Worm (Caenorhabditis elegans) whole organism, young adult: ENCODE results near the gene srsx-25.

Experiments used
- B0261.1 ChIP-seq: sonication (generic microtip); optimal IDR thresholded peaks from 2 replicates; lab custom pipeline; 2016; ENCODE audit warnings: mild to moderate bottlenecking, missing genetic modification characterization, moderate library complexity, missing compliant biosample characterization
- C06A6.2 ChIP-seq: fragments of 200-800 bp; sonication (Bioruptor generic); conservative IDR thresholded peaks from 2 replicates; pipeline ENCODE4 v1.3.6; 2022; ENCODE audit warnings: missing genetic modification characterization, missing compliant biosample characterization
- D2030.7 ChIP-seq: fragments of 200-800 bp; sonication (Bioruptor generic); IDR thresholded peaks from 2 replicates; pipeline ENCODE4 v1.3.6; 2022; ENCODE audit warnings: missing genetic modification reagents, missing genetic modification characterization, missing compliant biosample characterization
- F22D6.2 ChIP-seq: sonication (generic microtip); optimal IDR thresholded peaks from 2 replicates; lab custom pipeline; 2016; ENCODE audit warnings: mild to moderate bottlenecking, missing genetic modification characterization, missing compliant biosample characterization
- F23B12.7 ChIP-seq: sonication (generic microtip); optimal IDR thresholded peaks from 2 replicates; lab custom pipeline; 2017; ENCODE audit warnings: missing genetic modification characterization, mild to moderate bottlenecking, missing compliant biosample characterization, antibody characterized with exemption, moderate library complexity; ENCODE audit not compliant: insufficient read depth
- F52B5.7 ChIP-seq: sonication (generic microtip); optimal IDR thresholded peaks from 2 replicates; lab custom pipeline; 2016; ENCODE audit warnings: mild to moderate bottlenecking, missing genetic modification characterization, missing compliant biosample characterization
- K12H6.12 ChIP-seq: fragments of 200-800 bp; sonication (Bioruptor generic); optimal IDR thresholded peaks from 2 replicates; lab custom pipeline; 2018; ENCODE audit warnings: mild to moderate bottlenecking, missing genetic modification characterization, missing compliant biosample characterization
- T26A5.8 ChIP-seq: sonication (generic microtip); optimal IDR thresholded peaks from 2 replicates; lab custom pipeline; 2016; ENCODE audit warnings: missing genetic modification characterization, missing compliant biosample characterization
- Y53F4B.3 ChIP-seq: fragments of 200-800 bp; sonication (Bioruptor generic); IDR thresholded peaks from 2 replicates; pipeline ENCODE4 v1.3.6; 2022; ENCODE audit warnings: missing genetic modification reagents, missing genetic modification characterization, missing compliant biosample characterization
- Y53G8AR.9 ChIP-seq: fragments of 200-800 bp; sonication (Bioruptor generic); conservative IDR thresholded peaks from 2 replicates; pipeline ENCODE4 v1.3.6; 2022; ENCODE audit warnings: missing genetic modification reagents, missing genetic modification characterization, missing compliant biosample characterization
- Y56A3A.18 ChIP-seq: fragments of 200-800 bp; sonication (Bioruptor generic); IDR thresholded peaks from 2 replicates; pipeline ENCODE4 v1.3.6; 2022; ENCODE audit warnings: missing genetic modification reagents, missing genetic modification characterization, missing compliant biosample characterization
- ZK185.1 ChIP-seq: sonication (generic microtip); optimal IDR thresholded peaks from 2 replicates; lab custom pipeline; 2016; ENCODE audit warnings: mild to moderate bottlenecking, missing genetic modification characterization, missing compliant biosample characterization; ENCODE audit not compliant: poor library complexity, severe bottlenecking
- atf-7 ChIP-seq: sonication (generic microtip); optimal IDR thresholded peaks from 2 replicates; lab custom pipeline; 2017; ENCODE audit warnings: mild to moderate bottlenecking, missing genetic modification characterization, missing compliant biosample characterization
- athp-1 ChIP-seq: sonication (generic microtip); optimal IDR thresholded peaks from 2 replicates; lab custom pipeline; 2017; ENCODE audit warnings: mild to moderate bottlenecking, missing genetic modification characterization, missing compliant biosample characterization
- attf-3 ChIP-seq: fragments of 200-800 bp; sonication (Bioruptor generic); conservative IDR thresholded peaks from 2 replicates; pipeline ENCODE4 v1.3.6; 2022; ENCODE audit warnings: missing genetic modification reagents, missing genetic modification characterization, missing compliant biosample characterization
- ccch-3 ChIP-seq: fragments of 200-800 bp; sonication (Bioruptor generic); optimal IDR thresholded peaks from 2 replicates; lab custom pipeline; 2018; ENCODE audit warnings: mild to moderate bottlenecking, missing genetic modification characterization, missing compliant biosample characterization
- cebp-2 ChIP-seq: fragments of 200-800 bp; sonication (Bioruptor generic); IDR thresholded peaks from 2 replicates; pipeline ENCODE4 v1.3.6; 2022; ENCODE audit warnings: missing genetic modification characterization, missing compliant biosample characterization
- ceh-40 ChIP-seq: fragments of 200-800 bp; sonication (Bioruptor generic); IDR thresholded peaks from 2 replicates; pipeline ENCODE4 v1.3.6; 2022; ENCODE audit warnings: missing genetic modification characterization, missing compliant biosample characterization
- chd-7 ChIP-seq: sonication (generic microtip); optimal IDR thresholded peaks from 2 replicates; lab custom pipeline; 2016; ENCODE audit warnings: mild to moderate bottlenecking, missing genetic modification characterization, moderate library complexity, missing compliant biosample characterization
- dox-1 ChIP-seq: fragments of 200-800 bp; sonication (Bioruptor generic); IDR thresholded peaks from 2 replicates; pipeline ENCODE4 v1.3.6; 2022; ENCODE audit warnings: missing genetic modification reagents, missing genetic modification characterization, missing compliant biosample characterization
- dpff-1 ChIP-seq: sonication (generic microtip); optimal IDR thresholded peaks from 2 replicates; lab custom pipeline; 2017; ENCODE audit warnings: mild to moderate bottlenecking, missing genetic modification characterization, missing compliant biosample characterization
- fkh-3 ChIP-seq: sonication (generic microtip); optimal IDR thresholded peaks from 2 replicates; lab custom pipeline; 2016; ENCODE audit warnings: mild to moderate bottlenecking, missing genetic modification characterization, missing compliant biosample characterization
- hrde-1 ChIP-seq: sonication (generic microtip); optimal IDR thresholded peaks from 2 replicates; lab custom pipeline; 2016; ENCODE audit warnings: missing genetic modification characterization, mild to moderate bottlenecking, missing compliant biosample characterization, moderate library complexity, missing genotype, missing genetic modification reagents, borderline replicate concordance
- hsf-1 ChIP-seq: fragments of 200-800 bp; sonication (Bioruptor generic); IDR thresholded peaks from 2 replicates; pipeline ENCODE4 v1.3.6; 2022; ENCODE audit warnings: missing genetic modification reagents, missing genetic modification characterization, missing compliant biosample characterization
- lag-1 ChIP-seq: fragments of 200-800 bp; sonication (Bioruptor generic); IDR thresholded peaks from 2 replicates; pipeline ENCODE4 v1.3.6; 2022; ENCODE audit warnings: missing genetic modification reagents, missing genetic modification characterization, missing compliant biosample characterization
- let-526 ChIP-seq: fragments of 200-800 bp; sonication (Bioruptor generic); IDR thresholded peaks from 2 replicates; pipeline ENCODE4 v1.3.6; 2022; ENCODE audit warnings: missing genetic modification reagents, missing genetic modification characterization, missing compliant biosample characterization
- let-607 ChIP-seq, 2 experiments: fragments of 200-800 bp in 1 of 2; sonication (Bioruptor generic) in 1 of 2; sonication (generic microtip) in 1 of 2; optimal IDR thresholded peaks; 2 replicates each; lab custom pipeline; 2016 to 2018; ENCODE audit warnings: mild to moderate bottlenecking in 2 of 2, missing compliant biosample characterization in 2 of 2, missing genetic modification characterization in 2 of 2, moderate library complexity in 2 of 2, missing genotype in 1 of 2
- lin-26 ChIP-seq: fragments of 200-800 bp; sonication (Bioruptor generic); IDR thresholded peaks from 2 replicates; pipeline ENCODE4 v1.3.6; 2022; ENCODE audit warnings: missing genetic modification reagents, missing genetic modification characterization, missing compliant biosample characterization
- lin-40 ChIP-seq: sonication (generic microtip); optimal IDR thresholded peaks from 2 replicates; lab custom pipeline; 2016; ENCODE audit warnings: missing genetic modification characterization, mild to moderate bottlenecking, missing compliant biosample characterization, missing genotype, missing genetic modification reagents
- lin-54 ChIP-seq: fragments of 200-800 bp; sonication (Bioruptor generic); optimal IDR thresholded peaks from 2 replicates; lab custom pipeline; 2018; ENCODE audit warnings: mild to moderate bottlenecking, missing genetic modification characterization, missing compliant biosample characterization
- lsy-27 ChIP-seq: sonication (generic microtip); optimal IDR thresholded peaks from 2 replicates; lab custom pipeline; 2017; ENCODE audit warnings: missing genetic modification characterization, mild to moderate bottlenecking, missing compliant biosample characterization, antibody characterized with exemption, missing genotype, borderline replicate concordance; ENCODE audit not compliant: insufficient read depth
- madf-3 ChIP-seq: fragments of 200-800 bp; sonication (Bioruptor generic); IDR thresholded peaks from 2 replicates; pipeline ENCODE4 v1.3.6; 2022; ENCODE audit warnings: missing genetic modification reagents, missing genetic modification characterization, missing compliant biosample characterization
- madf-8 ChIP-seq: fragments of 200-800 bp; sonication (Bioruptor generic); conservative IDR thresholded peaks from 2 replicates; pipeline ENCODE4 v1.3.6; 2022; ENCODE audit warnings: missing genetic modification reagents, missing genetic modification characterization, missing compliant biosample characterization
- mcd-1 ChIP-seq: fragments of 200-800 bp; sonication (Bioruptor generic); IDR thresholded peaks from 2 replicates; pipeline ENCODE4 v1.3.6; 2022; ENCODE audit warnings: missing genetic modification reagents, missing genetic modification characterization, missing compliant biosample characterization
- mxl-1 ChIP-seq: sonication (generic microtip); optimal IDR thresholded peaks from 2 replicates; lab custom pipeline; 2016; ENCODE audit warnings: missing genetic modification characterization, missing compliant biosample characterization
- nhr-90 ChIP-seq: sonication (generic microtip); optimal IDR thresholded peaks from 2 replicates; lab custom pipeline; 2016; ENCODE audit warnings: missing genotype, mild to moderate bottlenecking, missing genetic modification characterization, missing compliant biosample characterization
- snpc-1.3 ChIP-seq: sonication (generic microtip); optimal IDR thresholded peaks from 2 replicates; lab custom pipeline; 2017; ENCODE audit warnings: missing genetic modification characterization, mild to moderate bottlenecking, missing compliant biosample characterization, antibody characterized with exemption, moderate library complexity, missing genotype, missing genetic modification reagents; ENCODE audit not compliant: insufficient read depth
- snpc-4 ChIP-seq, 5 experiments: fragments of 150-350 bp in 1 of 5; sonication (generic microtip) in 4 of 5; optimal IDR thresholded peaks; 2 replicates each; lab custom pipeline; 2014 to 2018; ENCODE audit warnings: missing genetic modification characterization in 5 of 5, missing biosample characterization in 3 of 5, antibody characterized with exemption in 2 of 5, mild to moderate bottlenecking in 2 of 5, missing compliant biosample characterization in 2 of 5, missing genotype in 2 of 5, moderate library complexity in 2 of 5, missing genetic modification reagents in 1 of 5
- tlf-1 ChIP-seq: fragments of 200-800 bp; sonication (Bioruptor generic); optimal IDR thresholded peaks from 2 replicates; lab custom pipeline; 2018; ENCODE audit warnings: mild to moderate bottlenecking, missing genetic modification characterization, missing compliant biosample characterization
- ztf-18 ChIP-seq: sonication (generic microtip); optimal IDR thresholded peaks from 2 replicates; lab custom pipeline; 2016; ENCODE audit warnings: missing genotype, mild to moderate bottlenecking, missing genetic modification characterization, missing compliant biosample characterization
- ztf-26 ChIP-seq: sonication (generic microtip); optimal IDR thresholded peaks from 2 replicates; lab custom pipeline; 2017; ENCODE audit warnings: missing genetic modification characterization, missing compliant biosample characterization

srsx-25 gene

ce11 chrIV:13318773-13319172 lies 46.2 kb upstream of the srsx-25 start (continued):
- TF ChIP-seq nhr-90 (tag; lab: Kevin White, UChicago): peak; percentile 51
- TF ChIP-seq snpc-4 (GFP tag; optimal IDR thresholded peaks at IDR 0.05; lab: Kevin White, UChicago): no peak
- peak in 2 of 4 experiments; percentile 5 to 53 for TF ChIP-seq snpc-4 (tag; optimal IDR thresholded peaks at IDR 0.05; lab: Kevin White, UChicago)
- peak; percentile 34 for TF ChIP-seq F52B5.7 (tag; lab: Kevin White, UChicago)
- TF ChIP-seq lin-26 (GFP tag; lab: Robert Waterston, UW): peak; percentile 65; the same call in 1 of the 2 replicates
- TF ChIP-seq attf-3 (GFP tag; lab: Robert Waterston, UW): no peak
- TF ChIP-seq mcd-1: peak; percentile 46
- TF ChIP-seq athp-1 (tag; lab: Kevin White, UChicago): peak; percentile 61
- peak; percentile 80 for TF ChIP-seq F23B12.7 (tag; lab: Kevin White, UChicago)
- no peak for TF ChIP-seq lag-1 (GFP tag; lab: Robert Waterston, UW)
- TF ChIP-seq C06A6.2 (GFP tag; lab: Robert Waterston, UW): peak; percentile 68
- peak; percentile 16 for TF ChIP-seq ztf-26 (tag; lab: Kevin White, UChicago)
- TF ChIP-seq F22D6.2 (tag; lab: Kevin White, UChicago): no peak
- no peak for TF ChIP-seq dpff-1 (tag; lab: Kevin White, UChicago)
- TF ChIP-seq K12H6.12 (tag; lab: Kevin White, UChicago): no peak
- peak; percentile 51; the same call in 1 of the 2 replicates for TF ChIP-seq hsf-1 (GFP tag; lab: Robert Waterston, UW)
- TF ChIP-seq Y56A3A.18: 0 out of 2 replicates have a peak, but pooled peaks have one; percentile 56
- TF ChIP-seq snpc-1.3 (tag; lab: Kevin White, UChicago): peak; percentile 3
- peak; percentile 76 for TF ChIP-seq chd-7
- TF ChIP-seq Y53G8AR.9 (GFP tag; lab: Robert Waterston, UW): peak; percentile 91
- TF ChIP-seq let-607 (tag; optimal IDR thresholded peaks at IDR 0.05; lab: Kevin White, UChicago): peak in 1 of 2 experiments; percentile 54
- TF ChIP-seq hrde-1 (tag; lab: Kevin White, UChicago): peak; percentile 36
- no peak for TF ChIP-seq lsy-27 (tag; lab: Kevin White, UChicago)
- TF ChIP-seq atf-7: peak; percentile 60
- peak; percentile 31 for TF ChIP-seq lin-54 (GFP tag; lab: Kevin White, UChicago)
- TF ChIP-seq ccch-3 (GFP tag; lab: Kevin White, UChicago): no peak
- TF ChIP-seq ceh-40 (GFP tag; lab: Robert Waterston, UW): no peak
- TF ChIP-seq mxl-1: no peak
- TF ChIP-seq Y53F4B.3 (GFP tag; lab: Robert Waterston, UW): no peak

DNA sequence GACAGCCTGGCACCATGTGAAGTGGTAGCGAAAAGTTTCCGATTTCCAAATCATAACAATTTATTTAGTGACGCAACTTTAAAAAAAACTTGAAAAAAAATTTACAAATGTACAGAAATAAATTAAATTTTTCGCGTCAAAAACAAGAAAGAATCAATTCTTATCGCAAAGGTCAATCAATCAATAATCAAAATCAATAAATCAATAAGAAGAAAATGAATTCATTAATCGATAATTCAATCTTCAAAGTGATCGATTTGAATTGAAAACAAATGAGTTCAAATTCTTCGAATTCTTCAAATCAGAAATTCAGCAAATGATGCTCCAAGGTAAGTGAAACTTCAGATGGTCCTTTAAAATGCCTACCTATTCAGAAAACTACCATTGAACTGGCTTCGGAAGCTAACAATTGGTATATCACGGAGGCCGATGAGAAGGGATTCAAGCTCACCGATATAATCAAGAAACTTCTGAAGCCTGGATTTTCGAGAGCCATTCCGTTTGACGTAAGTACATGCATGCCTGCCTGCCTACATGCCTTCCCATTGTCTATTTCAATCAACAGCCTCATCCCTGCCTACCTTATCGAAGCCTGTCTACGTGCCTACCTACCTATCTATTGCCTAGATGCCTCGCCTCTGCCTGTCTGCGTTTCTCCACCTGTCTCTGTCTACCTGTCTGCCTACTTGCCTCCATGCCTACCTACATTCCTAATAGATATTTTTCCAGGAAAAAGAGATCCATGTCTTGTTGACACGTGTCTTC lies 44.9 kb upstream of the srsx-25 start:
- TF ChIP-seq ztf-18 (tag; lab: Kevin White, UChicago) (no peak), cebp-2 (GFP tag; lab: Robert Waterston, UW) (peak; percentile 49; the same call in 1 of the 2 replicates), fkh-3 (tag; lab: Kevin White, UChicago) (no peak), lin-40 (tag; lab: Kevin White, UChicago) (no peak), D2030.7 (GFP tag; lab: Robert Waterston, UW) (no peak), lin-26 (GFP tag; lab: Robert Waterston, UW) (no peak), tlf-1 (GFP tag; lab: Kevin White, UChicago) (no peak), madf-3 (GFP tag; lab: Robert Waterston, UW) (no peak), ccch-3 (GFP tag; lab: Kevin White, UChicago) (no peak), T26A5.8 (tag; lab: Kevin White, UChicago) (no peak), B0261.1 (tag; lab: Kevin White, UChicago) (no peak), dox-1 (GFP tag; lab: Robert Waterston, UW) (0 out of 2 replicates have a peak, but pooled peaks have one; percentile 8), let-526 (GFP tag; lab: Robert Waterston, UW) (no peak), madf-8 (GFP tag; lab: Robert Waterston, UW) (no peak), ZK185.1 (tag; lab: Kevin White, UChicago) (no peak), attf-3 (GFP tag; lab: Robert Waterston, UW) (no peak)
